Worm (Caenorhabditis elegans): ENCODE data around the gene spp-26.

- no peak for TF ChIP-seq ceh-14 (tag; optimal IDR thresholded peaks at IDR 0.05)
- no peak for TF ChIP-seq ceh-6 (GFP tag; optimal IDR thresholded peaks at IDR 0.05)
- TF ChIP-seq unc-55 (GFP tag; optimal IDR thresholded peaks at IDR 0.05), result no peak
- TF ChIP-seq pha-4 (tag; optimal IDR thresholded peaks at IDR 0.05), result no peak
- TF ChIP-seq fax-1 (tag; optimal IDR thresholded peaks at IDR 0.05), result no peak
- no peak for TF ChIP-seq ceh-30 (tag; optimal IDR thresholded peaks at IDR 0.05)
- no peak for TF ChIP-seq ceh-34 (tag; optimal IDR thresholded peaks at IDR 0.05)
- TF ChIP-seq ama-1 (optimal IDR thresholded peaks at IDR 0.05), result no peak
- TF ChIP-seq hlh-30 (tag; optimal IDR thresholded peaks at IDR 0.05; ENCODE audit: insufficient read depth), result no peak
- no peak for TF ChIP-seq lin-11 (tag; optimal IDR thresholded peaks at IDR 0.05)
- no peak for TF ChIP-seq ztf-16 (tag; optimal IDR thresholded peaks at IDR 0.05)
Observed at ce11 chrV:6515344-6515743, 43.7 kb downstream of the spp-26 start.

Data from whole organism, late embryonic.